Fruit fly (Drosophila melanogaster) whole organism, embryonic: Measurements from ENCODE around the gene CG4461.

Experiments
- bigmax ChIP-seq: fragments of 200-800 bp; sonication (Bioruptor generic); optimal IDR thresholded peaks from 2 replicates; lab custom pipeline; 2018; ENCODE audit warnings: missing biosample characterization, mild to moderate bottlenecking, missing genetic modification characterization
- ems ChIP-seq: fragments of 200-800 bp; sonication (Bioruptor generic); optimal IDR thresholded peaks from 3 replicates; lab custom pipeline; 2016; ENCODE audit warnings: missing biosample characterization, missing genetic modification characterization
- her ChIP-seq: fragments of 200-800 bp; sonication (Bioruptor generic); optimal IDR thresholded peaks from 2 replicates; lab custom pipeline; 2016; ENCODE audit warnings: missing biosample characterization, missing genetic modification characterization

- TF ChIP-seq her (GFP tag; lab: Kevin White, UChicago) (no peak), bigmax (GFP tag; lab: Kevin White, UChicago) (no peak), ems (GFP tag; lab: Kevin White, UChicago) (no peak)
Measured at dm6 chr3L:9410030-9410589, 34.9 kb downstream of the CG4461 start.
